Fruit fly (Drosophila melanogaster) whole organism, embryonic: ENCODE measurements around the gene CG33647.

Source experiments
- Atf-2 ChIP-seq: fragments of 200-800 bp; sonication (Bioruptor generic); optimal IDR thresholded peaks from 2 replicates; lab custom pipeline; 2016; ENCODE audit warnings: missing biosample characterization, missing genetic modification characterization
- CG10366 ChIP-seq: fragments of 200-800 bp; sonication (Bioruptor generic); IDR thresholded peaks from 2 replicates; pipeline ENCODE4 v1.3.6; 2022; ENCODE audit warnings: missing biosample characterization, missing genetic modification characterization
- CG11504 ChIP-seq: fragments of 200-800 bp; sonication (Bioruptor generic); optimal IDR thresholded peaks from 3 replicates; lab custom pipeline; 2019; ENCODE audit warnings: missing biosample characterization, mild to moderate bottlenecking, missing genetic modification characterization, moderate library complexity
- CG11696 ChIP-seq: fragments of 200-800 bp; sonication (Bioruptor generic); IDR thresholded peaks from 2 replicates; pipeline ENCODE4 v1.3.6; 2022; ENCODE audit warnings: missing biosample characterization, missing genetic modification characterization
- CG13296 ChIP-seq: fragments of 200-800 bp; sonication (Bioruptor generic); optimal IDR thresholded peaks from 3 replicates; lab custom pipeline; 2018; ENCODE audit warnings: missing biosample characterization, mild to moderate bottlenecking, missing genetic modification characterization
- CG13424 ChIP-seq: fragments of 200-800 bp; sonication (Bioruptor generic); optimal IDR thresholded peaks from 2 replicates; lab custom pipeline; 2019; ENCODE audit warnings: missing biosample characterization, mild to moderate bottlenecking, missing genetic modification characterization, moderate library complexity
- CG13624 ChIP-seq: fragments of 200-800 bp; sonication (Bioruptor generic); optimal IDR thresholded peaks from 2 replicates; lab custom pipeline; 2016; ENCODE audit warnings: missing biosample characterization, missing genetic modification characterization
- CG13894 ChIP-seq: fragments of 200-800 bp; sonication (Bioruptor generic); optimal IDR thresholded peaks from 3 replicates; lab custom pipeline; 2018; ENCODE audit warnings: missing biosample characterization, mild to moderate bottlenecking, missing genetic modification characterization, moderate library complexity
- CG14710 ChIP-seq: fragments of 200-800 bp; sonication (Bioruptor generic); optimal IDR thresholded peaks from 3 replicates; lab custom pipeline; 2019; ENCODE audit warnings: missing biosample characterization, mild to moderate bottlenecking, missing genetic modification characterization, moderate library complexity
- CG1529 ChIP-seq: fragments of 200-800 bp; sonication (Bioruptor generic); optimal IDR thresholded peaks from 3 replicates; lab custom pipeline; 2018; ENCODE audit warnings: missing biosample characterization, missing genetic modification characterization
- CG18476 ChIP-seq: fragments of 200-800 bp; sonication (Bioruptor generic); optimal IDR thresholded peaks from 2 replicates; lab custom pipeline; 2016; ENCODE audit warnings: missing biosample characterization, mild to moderate bottlenecking, missing genetic modification characterization
- CG2202 ChIP-seq: fragments of 200-800 bp; sonication (Bioruptor generic); optimal IDR thresholded peaks from 2 replicates; lab custom pipeline; 2018; ENCODE audit warnings: missing biosample characterization, mild to moderate bottlenecking, missing genetic modification characterization
- CG2712 ChIP-seq: fragments of 200-800 bp; optimal IDR thresholded peaks from 3 replicates; lab custom pipeline; 2019; ENCODE audit warnings: missing biosample characterization, mild to moderate bottlenecking, missing genetic modification characterization, moderate library complexity
- CG31441 ChIP-seq: fragments of 200-800 bp; sonication (Bioruptor generic); IDR thresholded peaks from 2 replicates; pipeline ENCODE4 v1.3.6; 2022; ENCODE audit warnings: missing biosample characterization, missing genetic modification characterization
- CG7556 ChIP-seq: fragments of 200-800 bp; sonication (Bioruptor generic); optimal IDR thresholded peaks from 2 replicates; lab custom pipeline; 2017; ENCODE audit warnings: missing biosample characterization, mild to moderate bottlenecking, missing genetic modification characterization
- CG8388 ChIP-seq: fragments of 200-800 bp; sonication (Bioruptor generic); optimal IDR thresholded peaks from 2 replicates; lab custom pipeline; 2019; ENCODE audit warnings: missing biosample characterization, mild to moderate bottlenecking, missing genetic modification characterization, moderate library complexity
- CG9215 ChIP-seq: fragments of 200-800 bp; sonication (Bioruptor generic); IDR thresholded peaks from 2 replicates; pipeline ENCODE4 v1.3.6; 2022; ENCODE audit warnings: missing biosample characterization, missing genetic modification characterization
- Dbx ChIP-seq: fragments of 200-800 bp; sonication (Bioruptor generic); IDR thresholded peaks from 3 replicates; pipeline ENCODE4 v1.3.6; 2022; ENCODE audit warnings: missing biosample characterization, missing genetic modification characterization
- Deaf1 ChIP-seq: fragments of 200-800 bp; optimal IDR thresholded peaks from 3 replicates; lab custom pipeline; 2019; ENCODE audit warnings: missing biosample characterization, mild to moderate bottlenecking, missing genetic modification characterization, moderate library complexity
- E2f1 ChIP-seq: fragments of 200-800 bp; sonication (Bioruptor generic); IDR thresholded peaks from 2 replicates; pipeline ENCODE4 v1.3.6; 2022; ENCODE audit warnings: missing biosample characterization, missing genetic modification characterization
- E2f2 ChIP-seq: fragments of 200-800 bp; sonication (Bioruptor generic); IDR thresholded peaks from 2 replicates; pipeline ENCODE4 v1.3.6; 2022; ENCODE audit warnings: missing biosample characterization, missing genetic modification characterization
- HLHmδ ChIP-seq: fragments of 200-800 bp; sonication (Bioruptor generic); optimal IDR thresholded peaks from 2 replicates; lab custom pipeline; 2018; ENCODE audit warnings: missing biosample characterization, mild to moderate bottlenecking, missing genetic modification characterization, moderate library complexity
- Hr51 ChIP-seq, 2 experiments: fragments of 200-800 bp; sonication (Bioruptor generic); optimal IDR thresholded peaks; 2 replicates in 1 of 2; 3 replicates in 1 of 2; lab custom pipeline; 2016 to 2018; ENCODE audit warnings: missing biosample characterization in 2 of 2, missing genetic modification characterization in 2 of 2, mild to moderate bottlenecking in 1 of 2, moderate library complexity in 1 of 2
- Lhr ChIP-seq: fragments of 200-800 bp; sonication (Bioruptor generic); optimal IDR thresholded peaks from 3 replicates; lab custom pipeline; 2017; ENCODE audit warnings: mild to moderate bottlenecking, missing biosample characterization, missing genetic modification reagents, missing genetic modification characterization
- Lim3 ChIP-seq: fragments of 200-800 bp; sonication (Bioruptor generic); IDR thresholded peaks from 2 replicates; pipeline ENCODE4 v1.3.6; 2022; ENCODE audit warnings: missing biosample characterization, missing genetic modification characterization
- Lpt ChIP-seq: fragments of >200 bp; optimal IDR thresholded peaks from 2 replicates; lab custom pipeline; 2018; ENCODE audit warnings: missing biosample characterization, missing genetic modification characterization
- Opbp ChIP-seq: fragments of 200-800 bp; sonication (Bioruptor generic); IDR thresholded peaks from 3 replicates; pipeline ENCODE4 v1.3.6; 2022; ENCODE audit warnings: missing biosample characterization, missing genetic modification characterization; ENCODE audit not compliant: partially characterized antibody
- Sox102F ChIP-seq: fragments of 200-800 bp; sonication (Bioruptor generic); optimal IDR thresholded peaks from 2 replicates; lab custom pipeline; 2018; ENCODE audit warnings: missing biosample characterization, mild to moderate bottlenecking, missing genetic modification characterization, moderate library complexity
- Ssrp ChIP-seq: fragments of 200-800 bp; sonication (Bioruptor generic); optimal IDR thresholded peaks from 2 replicates; lab custom pipeline; 2018; ENCODE audit warnings: missing biosample characterization, mild to moderate bottlenecking, missing genetic modification characterization, moderate library complexity
- Stat92E ChIP-seq, 3 experiments: fragments of >200 bp in 2 of 3; fragments of 200-800 bp in 1 of 3; sonication (Bioruptor generic) in 1 of 3; optimal IDR thresholded peaks; 2 replicates each; lab custom pipeline; 2017 to 2019; ENCODE audit warnings: missing biosample characterization in 3 of 3, missing genetic modification characterization in 3 of 3, mild to moderate bottlenecking in 1 of 3, moderate library complexity in 1 of 3
- Xrp1 ChIP-seq: fragments of 200-800 bp; sonication (Bioruptor generic); IDR thresholded peaks from 2 replicates; pipeline ENCODE4 v1.3.6; 2022; ENCODE audit warnings: missing biosample characterization, missing genetic modification characterization
- ab ChIP-seq: fragments of 200-800 bp; sonication (Bioruptor generic); optimal IDR thresholded peaks from 2 replicates; lab custom pipeline; 2016; ENCODE audit warnings: missing biosample characterization, missing genetic modification characterization
- ato ChIP-seq: fragments of 200-800 bp; sonication (Bioruptor generic); IDR thresholded peaks from 2 replicates; pipeline ENCODE4 v1.3.6; 2022; ENCODE audit warnings: missing biosample characterization, missing genetic modification characterization; ENCODE audit not compliant: partially characterized antibody
- bab2 ChIP-seq: fragments of 200-800 bp; sonication (Bioruptor generic); optimal IDR thresholded peaks from 2 replicates; lab custom pipeline; 2016; ENCODE audit warnings: missing biosample characterization, missing genetic modification characterization
- btn ChIP-seq: fragments of 200-800 bp; sonication (Bioruptor generic); optimal IDR thresholded peaks from 2 replicates; lab custom pipeline; 2016; ENCODE audit warnings: missing biosample characterization, missing genetic modification characterization
- cas ChIP-seq: fragments of 200-800 bp; sonication (Bioruptor generic); IDR thresholded peaks from 2 replicates; pipeline ENCODE4 v1.3.6; 2022; ENCODE audit warnings: missing biosample characterization, missing genetic modification characterization
- crol ChIP-seq: fragments of 200-800 bp; sonication (Bioruptor generic); IDR thresholded peaks from 2 replicates; pipeline ENCODE4 v1.3.6; 2022; ENCODE audit warnings: missing biosample characterization, missing genetic modification characterization
- dimm ChIP-seq: fragments of 200-800 bp; sonication (Bioruptor generic); IDR thresholded peaks from 2 replicates; pipeline ENCODE4 v1.3.6; 2022; ENCODE audit warnings: missing biosample characterization, missing genetic modification characterization
- dmrt99B ChIP-seq: fragments of 200-800 bp; sonication (Bioruptor generic); optimal IDR thresholded peaks from 2 replicates; lab custom pipeline; 2018; ENCODE audit warnings: missing biosample characterization, mild to moderate bottlenecking, missing genetic modification characterization, moderate library complexity
- dysf ChIP-seq: fragments of 200-800 bp; sonication (Bioruptor generic); IDR thresholded peaks from 3 replicates; pipeline ENCODE4 v1.3.6; 2022; ENCODE audit warnings: missing biosample characterization, missing genetic modification characterization
- ewg ChIP-seq: fragments of 200-800 bp; sonication (Bioruptor generic); optimal IDR thresholded peaks from 3 replicates; lab custom pipeline; 2017; ENCODE audit warnings: mild to moderate bottlenecking, missing biosample characterization, missing genetic modification reagents, missing genetic modification characterization
- grau ChIP-seq: fragments of 200-800 bp; optimal IDR thresholded peaks from 3 replicates; lab custom pipeline; 2019; ENCODE audit warnings: missing biosample characterization, mild to moderate bottlenecking, missing genetic modification characterization, moderate library complexity
- gsb-n ChIP-seq: fragments of 200-800 bp; sonication (Bioruptor generic); optimal IDR thresholded peaks from 3 replicates; lab custom pipeline; 2018; ENCODE audit warnings: missing biosample characterization, mild to moderate bottlenecking, missing genetic modification characterization
- jigr1 ChIP-seq: fragments of 200-800 bp; sonication (Bioruptor generic); IDR thresholded peaks from 3 replicates; pipeline ENCODE4 v1.3.6; 2022; ENCODE audit warnings: missing biosample characterization, missing genetic modification characterization
- ken ChIP-seq: fragments of 200-800 bp; sonication (Bioruptor generic); IDR thresholded peaks from 3 replicates; pipeline ENCODE4 v1.3.6; 2022; ENCODE audit warnings: missing biosample characterization, missing genetic modification characterization
- nmo ChIP-seq: fragments of 200-800 bp; sonication (Bioruptor generic); optimal IDR thresholded peaks from 2 replicates; lab custom pipeline; 2018; ENCODE audit warnings: missing biosample characterization, mild to moderate bottlenecking, missing genetic modification characterization, moderate library complexity
- org-1 ChIP-seq: fragments of 200-800 bp; sonication (Bioruptor generic); optimal IDR thresholded peaks from 2 replicates; lab custom pipeline; 2017; ENCODE audit warnings: missing biosample characterization, missing genetic modification characterization
- pan ChIP-seq, 4 experiments: fragments of >200 bp in 3 of 4; fragments of 200-800 bp in 1 of 4; sonication (Bioruptor generic) in 1 of 4; optimal IDR thresholded peaks in 3 of 4; IDR thresholded peaks in 1 of 4; 2 replicates each; pipeline versions ENCODE4 v1.3.6 to Lab custom; 2017 to 2022; ENCODE audit warnings: missing biosample characterization in 2 of 4, missing genetic modification characterization in 2 of 4, mixed read lengths in 1 of 4
- pita ChIP-seq: fragments of 200-800 bp; sonication (Bioruptor generic); optimal IDR thresholded peaks from 2 replicates; lab custom pipeline; 2017; ENCODE audit warnings: missing biosample characterization, mild to moderate bottlenecking, missing genetic modification characterization
- sens ChIP-seq: fragments of 200-800 bp; sonication (Bioruptor generic); peaks from one replicate; lab custom pipeline; 2016; ENCODE audit warnings: missing biosample characterization, missing genetic modification characterization
- tio ChIP-seq: fragments of 200-800 bp; sonication (Bioruptor generic); optimal IDR thresholded peaks from 2 replicates; lab custom pipeline; 2017; ENCODE audit warnings: missing biosample characterization, missing genetic modification characterization, inconsistent platforms

CG33647 gene

dm6 chr3L:19187478-19187877, 48.7 kb upstream of the CG33647 start (continued):
- TF ChIP-seq CG10366 (GFP tag; lab: Robert Waterston, UW), result no peak
- TF ChIP-seq Lhr (GFP tag; lab: Kevin White, UChicago), result no peak
- TF ChIP-seq bab2 (GFP tag; lab: Kevin White, UChicago), result no peak
- peak; percentile 22 for TF ChIP-seq CG7556
- no peak for TF ChIP-seq btn (GFP tag; lab: Kevin White, UChicago)
- peak; percentile 17 for TF ChIP-seq grau (tag; lab: Kevin White, UChicago)
- no peak for TF ChIP-seq Lpt (GFP tag; lab: Kevin White, UChicago)
- peak; percentile 58 for TF ChIP-seq sens (GFP tag; lab: Kevin White, UChicago)
- no peak for TF ChIP-seq gsb-n (tag; lab: Kevin White, UChicago)
- TF ChIP-seq pita (GFP tag; lab: Kevin White, UChicago), result no peak
- TF ChIP-seq Stat92E (GFP tag; optimal IDR thresholded peaks at IDR 0.05; lab: Kevin White, UChicago), result no peak
- peak; percentile 57 for TF ChIP-seq CG31441 (GFP tag; lab: Robert Waterston, UW)
- TF ChIP-seq CG13296 (GFP tag; lab: Kevin White, UChicago), result no peak
- 0 out of 3 replicates have a peak, but pooled peaks have one; percentile 6 for TF ChIP-seq dysf (GFP tag; lab: Robert Waterston, UW)
- peak; percentile 28 for TF ChIP-seq CG8388 (GFP tag; lab: Kevin White, UChicago)
- TF ChIP-seq ewg (GFP tag; lab: Kevin White, UChicago), result no peak
- no peak for TF ChIP-seq Deaf1
- TF ChIP-seq CG13894 (tag; lab: Kevin White, UChicago), result no peak
- no peak for TF ChIP-seq CG1529 (GFP tag; lab: Kevin White, UChicago)
- no peak for TF ChIP-seq dimm (GFP tag; lab: Robert Waterston, UW)
- peak; percentile 6 for TF ChIP-seq org-1 (GFP tag; lab: Kevin White, UChicago)
- TF ChIP-seq E2f1 (GFP tag; lab: Robert Waterston, UW), result no peak
- TF ChIP-seq tio, result no peak
- TF ChIP-seq dmrt99B, result no peak
- TF ChIP-seq Hr51 (GFP tag; optimal IDR thresholded peaks at IDR 0.05; lab: Kevin White, UChicago), result peak in 1 of 2 experiments; percentile 19
- TF ChIP-seq crol, result no peak
- no peak for TF ChIP-seq CG18476
- peak; percentile 29 for TF ChIP-seq Sox102F (GFP tag; lab: Kevin White, UChicago)
- TF ChIP-seq CG11696 (GFP tag; lab: Robert Waterston, UW), result no peak
- TF ChIP-seq ato (GFP tag; lab: Robert Waterston, UW), result no peak
- TF ChIP-seq Lim3 (GFP tag; lab: Robert Waterston, UW), result no peak
- peak; percentile 21 for TF ChIP-seq CG14710 (tag; lab: Kevin White, UChicago)
- TF ChIP-seq CG11504 (tag; lab: Kevin White, UChicago), result peak; percentile 8
- no peak for TF ChIP-seq ab
- no peak for TF ChIP-seq CG13624 (GFP tag; lab: Kevin White, UChicago)
- no peak for TF ChIP-seq Atf-2 (GFP tag; lab: Kevin White, UChicago)
- TF ChIP-seq Xrp1 (GFP tag; lab: Robert Waterston, UW), result peak; percentile 41; the same call in 1 of the 2 replicates
- TF ChIP-seq cas (GFP tag; lab: Robert Waterston, UW), result no peak
- no peak for TF ChIP-seq pan (optimal IDR thresholded peaks at IDR 0.05; lab: Kevin White, UChicago)
- TF ChIP-seq pan (GFP tag; optimal IDR thresholded peaks at IDR 0.05 in 1 of 2, IDR thresholded peaks at IDR 0.05 in 1 of 2), result no peak
- no peak for TF ChIP-seq CG2202
- peak; percentile 39 for TF ChIP-seq CG2712
- TF ChIP-seq nmo, result peak; percentile 45
- TF ChIP-seq Ssrp (tag; lab: Kevin White, UChicago), result peak; percentile 25
- no peak for TF ChIP-seq jigr1 (GFP tag; lab: Robert Waterston, UW)
- TF ChIP-seq HLHmδ (GFP tag; lab: Kevin White, UChicago), result no peak
- no peak for TF ChIP-seq E2f2 (GFP tag; lab: Robert Waterston, UW)
- TF ChIP-seq Dbx (GFP tag; lab: Robert Waterston, UW), result no peak
- TF ChIP-seq CG13424, result peak; percentile 11
- no peak for TF ChIP-seq CG9215
- no peak for TF ChIP-seq Opbp (GFP tag; lab: Robert Waterston, UW)
- no peak for TF ChIP-seq ken
